Worm (Caenorhabditis elegans): ENCODE measurements around the gene flp-1.

- no peak for TF ChIP-seq zim-3 (tag; optimal IDR thresholded peaks at IDR 0.05)
- no peak for TF ChIP-seq Y67H2A.10 (GFP tag; conservative IDR thresholded peaks at IDR 0.05)
- TF ChIP-seq F39B2.1 (GFP tag; IDR thresholded peaks at IDR 0.05): no peak
- no peak for TF ChIP-seq snpc-4 (GFP tag; optimal IDR thresholded peaks at IDR 0.05)
- TF ChIP-seq snpc-4 (tag; optimal IDR thresholded peaks at IDR 0.05): no peak
- no peak for TF ChIP-seq pha-4 (tag; optimal IDR thresholded peaks at IDR 0.05)
- TF ChIP-seq ztf-22 (GFP tag; optimal IDR thresholded peaks at IDR 0.05): no peak
- no peak for TF ChIP-seq pbrm-1 (GFP tag; IDR thresholded peaks at IDR 0.05)
- TF ChIP-seq T07F8.4 (tag; optimal IDR thresholded peaks at IDR 0.05): no peak
- no peak for TF ChIP-seq K11D2.4 (GFP tag; IDR thresholded peaks at IDR 0.05)
Observed at ce11 chrIV:9165027-9165426, 20.5 kb downstream of the flp-1 start, which contains the start of gene pcp-2.
